Fruit fly (Drosophila melanogaster) whole organism, embryonic: Measurements from ENCODE around the gene CG9391.

ENCODE experiments used
- Adf1 ChIP-seq: fragments of 200-800 bp; sonication (Bioruptor generic); IDR thresholded peaks from 2 replicates; pipeline ENCODE4 v1.3.6; 2022; ENCODE audit warnings: missing biosample characterization, missing genetic modification characterization
- Aef1 ChIP-seq: fragments of 200-800 bp; sonication (Bioruptor generic); IDR thresholded peaks from 3 replicates; pipeline ENCODE4 v1.3.6; 2022; ENCODE audit warnings: missing biosample characterization, missing genetic modification characterization
- Awh ChIP-seq: fragments of 200-800 bp; sonication (Bioruptor generic); IDR thresholded peaks from 2 replicates; pipeline ENCODE4, ENCODE4 v1.3.6; 2022; ENCODE audit warnings: missing biosample characterization, missing genetic modification characterization
- CG11695 ChIP-seq: fragments of 200-800 bp; sonication (Bioruptor generic); IDR thresholded peaks from 3 replicates; pipeline ENCODE4 v1.3.6; 2022; ENCODE audit warnings: missing biosample characterization, missing genetic modification characterization
- CG12219 ChIP-seq: fragments of 200-800 bp; sonication (Bioruptor generic); optimal IDR thresholded peaks from 3 replicates; lab custom pipeline; 2018; ENCODE audit warnings: missing biosample characterization, mild to moderate bottlenecking, missing genetic modification characterization
- CG12236 ChIP-seq: fragments of 200-800 bp; sonication (Bioruptor generic); optimal IDR thresholded peaks from 2 replicates; lab custom pipeline; 2016; ENCODE audit warnings: missing biosample characterization, missing genetic modification characterization
- CG13287 ChIP-seq: fragments of 200-800 bp; sonication (Bioruptor generic); IDR thresholded peaks from 2 replicates; pipeline ENCODE4 v1.3.6; 2022; ENCODE audit warnings: missing biosample characterization, missing genetic modification characterization; ENCODE audit not compliant: partially characterized antibody
- CG1647 ChIP-seq: fragments of 200-800 bp; sonication (Bioruptor generic); optimal IDR thresholded peaks from 3 replicates; lab custom pipeline; 2016; ENCODE audit warnings: missing biosample characterization, missing genetic modification characterization
- CG18011 ChIP-seq: fragments of 200-800 bp; sonication (Bioruptor generic); optimal IDR thresholded peaks from 2 replicates; lab custom pipeline; 2017; ENCODE audit warnings: missing biosample characterization, missing genetic modification characterization, mild to moderate bottlenecking, moderate library complexity, missing genotype
- CG18764 ChIP-seq: fragments of 200-800 bp; sonication (Bioruptor generic); optimal IDR thresholded peaks from 3 replicates; lab custom pipeline; 2016; ENCODE audit warnings: missing biosample characterization, missing genetic modification characterization
- CG2889 ChIP-seq: fragments of 200-800 bp; sonication (Bioruptor generic); IDR thresholded peaks from 3 replicates; pipeline ENCODE4 v1.3.6; 2022; ENCODE audit warnings: missing biosample characterization, missing genetic modification characterization
- CG31388 ChIP-seq: fragments of 200-800 bp; sonication (Bioruptor generic); optimal IDR thresholded peaks from 2 replicates; lab custom pipeline; 2016; ENCODE audit warnings: missing biosample characterization, missing genetic modification characterization
- CG34376 ChIP-seq: fragments of 200-800 bp; sonication (Bioruptor generic); optimal IDR thresholded peaks from 2 replicates; lab custom pipeline; 2018; ENCODE audit warnings: missing biosample characterization, mild to moderate bottlenecking, missing genetic modification characterization
- CG4854 ChIP-seq: fragments of 200-800 bp; sonication (Bioruptor generic); optimal IDR thresholded peaks from 2 replicates; lab custom pipeline; 2016; ENCODE audit warnings: missing biosample characterization, missing genetic modification characterization, inconsistent platforms
- CG9437 ChIP-seq: fragments of 200-800 bp; sonication (Bioruptor generic); optimal IDR thresholded peaks from 2 replicates; lab custom pipeline; 2018; ENCODE audit warnings: missing biosample characterization, mild to moderate bottlenecking, missing genetic modification characterization
- CoRest ChIP-seq: fragments of 200-800 bp; sonication (Bioruptor generic); optimal IDR thresholded peaks from 3 replicates; lab custom pipeline; 2018; ENCODE audit warnings: missing biosample characterization, mild to moderate bottlenecking, missing genetic modification characterization, moderate library complexity
- CrebB ChIP-seq: fragments of 200-800 bp; sonication (Bioruptor generic); optimal IDR thresholded peaks from 3 replicates; lab custom pipeline; 2018; ENCODE audit warnings: missing biosample characterization, mild to moderate bottlenecking, missing genetic modification characterization
- HLH4C ChIP-seq: fragments of 200-800 bp; sonication (Bioruptor generic); IDR thresholded peaks from 3 replicates; pipeline ENCODE4 v1.3.6; 2022; ENCODE audit warnings: missing biosample characterization, missing genetic modification characterization; ENCODE audit not compliant: partially characterized antibody
- Hand ChIP-seq: fragments of 200-800 bp; sonication (Bioruptor generic); optimal IDR thresholded peaks from 2 replicates; lab custom pipeline; 2017; ENCODE audit warnings: mild to moderate bottlenecking, missing biosample characterization, missing genetic modification reagents, missing genetic modification characterization
- Hr51 ChIP-seq, 2 experiments: fragments of 200-800 bp; sonication (Bioruptor generic); optimal IDR thresholded peaks; 2 replicates in 1 of 2; 3 replicates in 1 of 2; lab custom pipeline; 2016 to 2018; ENCODE audit warnings: missing biosample characterization in 2 of 2, missing genetic modification characterization in 2 of 2, mild to moderate bottlenecking in 1 of 2, moderate library complexity in 1 of 2
- Med ChIP-seq: fragments of 200-800 bp; sonication (Bioruptor generic); peaks from one replicate; lab custom pipeline; 2016; ENCODE audit warnings: missing biosample characterization, missing genetic modification characterization, mild to moderate bottlenecking, inconsistent platforms, moderate library complexity
- Myb ChIP-seq: fragments of 200-800 bp; sonication (Bioruptor generic); optimal IDR thresholded peaks from 2 replicates; lab custom pipeline; 2016; ENCODE audit warnings: missing biosample characterization, missing genetic modification characterization
- Pdp1 ChIP-seq, 2 experiments: fragments of 200-800 bp; sonication (Bioruptor generic); optimal IDR thresholded peaks; 3 replicates each; lab custom pipeline; 2016; ENCODE audit warnings: missing biosample characterization in 2 of 2, missing genetic modification characterization in 2 of 2, mild to moderate bottlenecking in 1 of 2, moderate library complexity in 1 of 2
- Rfx ChIP-seq: fragments of 200-800 bp; sonication (Bioruptor generic); IDR thresholded peaks from 2 replicates; pipeline ENCODE4 v1.3.6; 2022; ENCODE audit warnings: missing biosample characterization, missing genetic modification characterization
- Sox102F ChIP-seq: fragments of 200-800 bp; sonication (Bioruptor generic); optimal IDR thresholded peaks from 2 replicates; lab custom pipeline; 2018; ENCODE audit warnings: missing biosample characterization, mild to moderate bottlenecking, missing genetic modification characterization, moderate library complexity
- abd-A ChIP-seq: fragments of 200-800 bp; sonication (Bioruptor generic); optimal IDR thresholded peaks from 3 replicates; lab custom pipeline; 2019; ENCODE audit warnings: missing biosample characterization, mild to moderate bottlenecking, missing genetic modification characterization, moderate library complexity
- amos ChIP-seq: fragments of 200-800 bp; sonication (Bioruptor generic); IDR thresholded peaks from 2 replicates; pipeline ENCODE4 v1.3.6; 2022; ENCODE audit warnings: missing biosample characterization, missing genetic modification characterization; ENCODE audit not compliant: partially characterized antibody
- bbx ChIP-seq: fragments of 200-800 bp; sonication (Bioruptor generic); IDR thresholded peaks from 2 replicates; pipeline ENCODE4 v1.3.6; 2022; ENCODE audit warnings: missing biosample characterization, missing genetic modification characterization; ENCODE audit not compliant: partially characterized antibody
- chinmo ChIP-seq: fragments of 200-800 bp; sonication (Bioruptor generic); IDR thresholded peaks from 4 replicates; pipeline ENCODE4 v1.3.6; 2022; ENCODE audit warnings: missing biosample characterization, missing genetic modification characterization; ENCODE audit not compliant: partially characterized antibody
- crol ChIP-seq: fragments of 200-800 bp; sonication (Bioruptor generic); IDR thresholded peaks from 2 replicates; pipeline ENCODE4 v1.3.6; 2022; ENCODE audit warnings: missing biosample characterization, missing genetic modification characterization
- emc ChIP-seq: fragments of 200-800 bp; sonication (Bioruptor generic); optimal IDR thresholded peaks from 2 replicates; lab custom pipeline; 2016; ENCODE audit warnings: missing biosample characterization, missing genetic modification characterization
- fu2 ChIP-seq: fragments of 200-800 bp; sonication (Bioruptor generic); optimal IDR thresholded peaks from 2 replicates; lab custom pipeline; 2016; ENCODE audit warnings: missing biosample characterization, missing genetic modification characterization
- gem ChIP-seq: fragments of 200-800 bp; sonication (Bioruptor generic); optimal IDR thresholded peaks from 2 replicates; lab custom pipeline; 2019; ENCODE audit warnings: missing biosample characterization, mild to moderate bottlenecking, missing genetic modification characterization, moderate library complexity
- gsb ChIP-seq: fragments of 200-800 bp; sonication (Bioruptor generic); IDR thresholded peaks from 2 replicates; pipeline ENCODE4 v1.3.6; 2022; ENCODE audit warnings: missing biosample characterization, missing genetic modification characterization
- inv ChIP-seq: fragments of 200-800 bp; sonication (Bioruptor generic); IDR thresholded peaks from 2 replicates; pipeline ENCODE4 v1.3.6; 2022; ENCODE audit warnings: missing biosample characterization, missing genetic modification characterization; ENCODE audit not compliant: partially characterized antibody
- mam ChIP-seq: fragments of 200-800 bp; sonication (Bioruptor generic); optimal IDR thresholded peaks from 3 replicates; lab custom pipeline; 2016; ENCODE audit warnings: missing biosample characterization, missing genetic modification characterization
- mirr ChIP-seq: fragments of 200-800 bp; sonication (Bioruptor generic); optimal IDR thresholded peaks from 3 replicates; lab custom pipeline; 2018; ENCODE audit warnings: missing biosample characterization, mild to moderate bottlenecking, missing genetic modification characterization
- nerfin-1 ChIP-seq: fragments of 200-800 bp; sonication (Bioruptor generic); optimal IDR thresholded peaks from 3 replicates; lab custom pipeline; 2019; ENCODE audit warnings: missing biosample characterization, mild to moderate bottlenecking, missing genetic modification characterization, moderate library complexity
- otp ChIP-seq: fragments of 200-800 bp; sonication (Bioruptor generic); IDR thresholded peaks from 3 replicates; pipeline ENCODE4, ENCODE4 v1.3.6; 2022; ENCODE audit warnings: missing biosample characterization, missing genetic modification characterization
- pb ChIP-seq: fragments of 200-800 bp; sonication (Bioruptor generic); optimal IDR thresholded peaks from 3 replicates; lab custom pipeline; 2016; ENCODE audit warnings: missing biosample characterization, missing genetic modification characterization
- sna ChIP-seq: fragments of 200-800 bp; sonication (Bioruptor generic); IDR thresholded peaks from 2 replicates; pipeline ENCODE4 v1.3.6; 2022; ENCODE audit warnings: missing biosample characterization, missing genetic modification characterization; ENCODE audit not compliant: partially characterized antibody
- sob ChIP-seq: fragments of 200-800 bp; sonication (Bioruptor generic); IDR thresholded peaks from 2 replicates; pipeline ENCODE4 v1.3.6; 2022; ENCODE audit warnings: missing biosample characterization, missing genetic modification characterization
- tgo ChIP-seq: fragments of 200-800 bp; sonication (Bioruptor generic); IDR thresholded peaks from 3 replicates; pipeline ENCODE4 v1.3.6; 2022; ENCODE audit warnings: missing biosample characterization, missing genetic modification characterization
- tll ChIP-seq, 2 experiments: fragments of 200-800 bp in 1 of 2; fragments of >200 bp in 1 of 2; sonication (Bioruptor generic) in 1 of 2; optimal IDR thresholded peaks; 2 replicates each; lab custom pipeline; 2017 to 2019; ENCODE audit warnings: missing biosample characterization in 2 of 2, missing genetic modification characterization in 2 of 2, mild to moderate bottlenecking in 1 of 2, moderate library complexity in 1 of 2
- trem ChIP-seq: fragments of 200-800 bp; optimal IDR thresholded peaks from 3 replicates; lab custom pipeline; 2019; ENCODE audit warnings: missing biosample characterization, mild to moderate bottlenecking, missing genetic modification characterization, moderate library complexity
- vnd ChIP-seq: fragments of 200-800 bp; sonication (Bioruptor generic); IDR thresholded peaks from 3 replicates; pipeline ENCODE4 v1.3.6; 2022; ENCODE audit warnings: missing biosample characterization, missing genetic modification characterization; ENCODE audit not compliant: partially characterized antibody
- zfh1 ChIP-seq: fragments of 200-800 bp; sonication (Bioruptor generic); IDR thresholded peaks from 3 replicates; pipeline ENCODE4 v1.3.6; 2022; ENCODE audit warnings: missing biosample characterization, missing genetic modification characterization

CG9391 gene

dm6 chr3L:21256062-21257023, 11.8 kb downstream of the CG9391 start:
- TF ChIP-seq CG31388 (GFP tag; lab: Kevin White, UChicago) (no peak), abd-A (peak; percentile 81), CG2889 (GFP tag; lab: Robert Waterston, UW) (no peak), HLH4C (GFP tag; lab: Robert Waterston, UW) (no peak), CG4854 (GFP tag; lab: Kevin White, UChicago) (no peak), chinmo (GFP tag; lab: Robert Waterston, UW) (0 out of 4 replicates have a peak, but pooled peaks have one; percentile 25), Awh (GFP tag; lab: Robert Waterston, UW) (peak; percentile 62; the same call in 1 of the 2 replicates), zfh1 (GFP tag; lab: Robert Waterston, UW) (no peak), CG11695 (GFP tag; lab: Robert Waterston, UW) (no peak), sob (GFP tag; lab: Robert Waterston, UW) (no peak), CG18764 (no peak), crol (GFP tag; lab: Robert Waterston, UW) (peak; percentile 58), sna (GFP tag; lab: Robert Waterston, UW) (no peak), Pdp1 (GFP tag; optimal IDR thresholded peaks at IDR 0.05; lab: Kevin White, UChicago) (peak in 1 of 2 experiments; percentile 8), vnd (no peak), CG18011 (no peak), CG1647 (GFP tag; lab: Kevin White, UChicago) (no peak), Myb (GFP tag; lab: Kevin White, UChicago) (no peak), CG34376 (no peak), gem (tag; lab: Kevin White, UChicago) (peak; percentile 0), pb (GFP tag; lab: Kevin White, UChicago) (no peak), mam (GFP tag; lab: Kevin White, UChicago) (no peak), Hr51 (GFP tag; optimal IDR thresholded peaks at IDR 0.05; lab: Kevin White, UChicago) (peak in 1 of 2 experiments; percentile 16), Hand (no peak), inv (GFP tag; lab: Robert Waterston, UW) (no peak), CG12236 (GFP tag; lab: Kevin White, UChicago) (no peak), emc (no peak), Sox102F (GFP tag; lab: Kevin White, UChicago) (no peak), fu2 (GFP tag; lab: Kevin White, UChicago) (no peak), Rfx (no peak), CrebB (tag; lab: Kevin White, UChicago) (no peak), Adf1 (GFP tag; lab: Robert Waterston, UW) (no peak), amos (GFP tag; lab: Robert Waterston, UW) (no peak), tgo (GFP tag; lab: Robert Waterston, UW) (no peak), CG13287 (GFP tag; lab: Robert Waterston, UW) (no peak), gsb (no peak), mirr (GFP tag; lab: Kevin White, UChicago) (no peak), nerfin-1 (tag; lab: Kevin White, UChicago) (no peak), Med (peak; percentile 38), Aef1 (GFP tag; lab: Robert Waterston, UW) (no peak), CG9437 (GFP tag; lab: Kevin White, UChicago) (no peak), otp (no peak), CoRest (tag; lab: Kevin White, UChicago) (no peak), CG12219 (GFP tag; lab: Kevin White, UChicago) (no peak), trem (no peak), tll (GFP tag; optimal IDR thresholded peaks at IDR 0.05; lab: Kevin White, UChicago) (no peak), bbx (no peak)
